Worm (Caenorhabditis elegans) whole organism, L1 larva: ENCODE results near the gene nhr-185.

Experiments
- F16B12.6 ChIP-seq: fragments of 150-350 bp; optimal IDR thresholded peaks from 2 replicates; lab custom pipeline; 2014; ENCODE audit warnings: missing biosample characterization, missing genetic modification characterization
- aly-2 ChIP-seq: fragments of 150-350 bp; optimal IDR thresholded peaks from 2 replicates; lab custom pipeline; 2014; ENCODE audit warnings: missing biosample characterization, missing genetic modification characterization
- ceh-63 ChIP-seq: fragments of 200-800 bp; sonication (Bioruptor generic); optimal IDR thresholded peaks from 2 replicates; lab custom pipeline; 2018; ENCODE audit warnings: mild to moderate bottlenecking, missing genetic modification characterization, missing compliant biosample characterization
- ceh-8 ChIP-seq: fragments of 200-800 bp; sonication (Bioruptor generic); optimal IDR thresholded peaks from 2 replicates; lab custom pipeline; 2018; ENCODE audit warnings: mild to moderate bottlenecking, missing genetic modification characterization, moderate library complexity, missing compliant biosample characterization
- ceh-82 ChIP-seq, 3 experiments: fragments of 150-350 bp in 1 of 3; sonication (generic microtip) in 2 of 3; optimal IDR thresholded peaks; 2 replicates each; lab custom pipeline; 2014 to 2017; ENCODE audit warnings: missing biosample characterization in 3 of 3, missing genetic modification characterization in 3 of 3
- dsc-1 ChIP-seq: sonication (generic microtip); optimal IDR thresholded peaks from 2 replicates; lab custom pipeline; 2016; ENCODE audit warnings: mild to moderate bottlenecking, missing genetic modification characterization, missing compliant biosample characterization
- efl-1 ChIP-seq, 4 experiments: fragments of 150-350 bp; optimal IDR thresholded peaks in 3 of 4; peaks in 1 of 4; 1 replicate in 1 of 4; 2 replicates in 3 of 4; lab custom pipeline; 2014; ENCODE audit warnings: missing biosample characterization in 2 of 4, missing genetic modification characterization in 2 of 4, missing genetic modification reagents in 2 of 4
- egl-13 ChIP-seq: sonication (generic microtip); optimal IDR thresholded peaks from 2 replicates; lab custom pipeline; 2016; ENCODE audit warnings: missing genotype, missing genetic modification reagents, missing genetic modification characterization, missing compliant biosample characterization
- elt-2 ChIP-seq: sonication (generic microtip); optimal IDR thresholded peaks from 2 replicates; lab custom pipeline; 2016; ENCODE audit warnings: missing genetic modification characterization, mild to moderate bottlenecking, inconsistent platforms, missing compliant biosample characterization, missing genetic modification reagents
- ets-5 ChIP-seq: fragments of 200-800 bp; sonication (Bioruptor generic); IDR thresholded peaks from 2 replicates; pipeline ENCODE4 v1.3.6; 2022; ENCODE audit warnings: missing genetic modification characterization, missing compliant biosample characterization
- fkh-10 ChIP-seq: sonication (generic microtip); optimal IDR thresholded peaks from 2 replicates; lab custom pipeline; 2017; ENCODE audit warnings: missing biosample characterization, missing genetic modification reagents, missing genetic modification characterization
- fkh-8 ChIP-seq: sonication (generic microtip); optimal IDR thresholded peaks from 2 replicates; lab custom pipeline; 2016; ENCODE audit warnings: mild to moderate bottlenecking, missing genetic modification characterization, missing compliant biosample characterization
- fos-1 ChIP-seq: fragments of 150-350 bp; optimal IDR thresholded peaks from 2 replicates; lab custom pipeline; 2014; ENCODE audit warnings: missing biosample characterization, missing genetic modification characterization
- hlh-4 ChIP-seq: sonication (generic microtip); optimal IDR thresholded peaks from 2 replicates; lab custom pipeline; 2016; ENCODE audit warnings: mild to moderate bottlenecking, missing genetic modification characterization, missing compliant biosample characterization
- irx-1 ChIP-seq: sonication (generic microtip); optimal IDR thresholded peaks from 2 replicates; lab custom pipeline; 2016; ENCODE audit warnings: missing genetic modification characterization, missing compliant biosample characterization
- isw-1 ChIP-seq: fragments of 200-800 bp; sonication (Bioruptor generic); IDR thresholded peaks from 2 replicates; pipeline ENCODE4 v1.3.6; 2022; ENCODE audit warnings: missing genetic modification characterization, missing compliant biosample characterization
- lin-13 ChIP-seq: fragments of 150-350 bp; optimal IDR thresholded peaks from 2 replicates; lab custom pipeline; 2014; ENCODE audit warnings: missing biosample characterization, missing genetic modification reagents, missing genetic modification characterization
- lin-14 ChIP-seq: fragments of 200-800 bp; sonication (Bioruptor generic); optimal IDR thresholded peaks from 2 replicates; lab custom pipeline; 2018; ENCODE audit warnings: mild to moderate bottlenecking, missing genetic modification characterization, moderate library complexity, missing compliant biosample characterization
- lsy-2 ChIP-seq, 2 experiments: fragments of 150-350 bp; optimal IDR thresholded peaks; 2 replicates each; lab custom pipeline; 2014; ENCODE audit warnings: missing biosample characterization in 2 of 2, missing genetic modification characterization in 2 of 2
- mdl-1 ChIP-seq, 2 experiments: fragments of 150-350 bp; optimal IDR thresholded peaks; 2 replicates each; lab custom pipeline; 2014 to 2017; ENCODE audit warnings: missing biosample characterization in 2 of 2, missing genetic modification characterization in 2 of 2, inconsistent platforms in 1 of 2
- nhr-11 ChIP-seq: fragments of 150-350 bp; optimal IDR thresholded peaks from 2 replicates; lab custom pipeline; 2014; ENCODE audit warnings: missing biosample characterization, missing genetic modification characterization
- nhr-12 ChIP-seq: sonication (generic microtip); optimal IDR thresholded peaks from 2 replicates; lab custom pipeline; 2017; ENCODE audit warnings: missing biosample characterization, missing genetic modification characterization
- nhr-19 ChIP-seq: fragments of 200-800 bp; sonication (Bioruptor generic); conservative IDR thresholded peaks from 2 replicates; pipeline ENCODE4 v1.3.6; 2022; ENCODE audit warnings: missing genetic modification characterization, missing compliant biosample characterization
- nhr-20 ChIP-seq: sonication (generic microtip); optimal IDR thresholded peaks from 2 replicates; lab custom pipeline; 2016; ENCODE audit warnings: mild to moderate bottlenecking, missing genetic modification characterization, missing compliant biosample characterization
- nhr-47 ChIP-seq: sonication (generic microtip); optimal IDR thresholded peaks from 2 replicates; lab custom pipeline; 2016; ENCODE audit warnings: mild to moderate bottlenecking, missing genetic modification characterization, moderate library complexity, missing compliant biosample characterization
- nhr-71 ChIP-seq: sonication (generic microtip); optimal IDR thresholded peaks from 2 replicates; lab custom pipeline; 2016; ENCODE audit warnings: mild to moderate bottlenecking, missing genetic modification characterization, moderate library complexity, missing compliant biosample characterization
- nhr-84 ChIP-seq: sonication (generic microtip); optimal IDR thresholded peaks from 2 replicates; lab custom pipeline; 2017; ENCODE audit warnings: missing biosample characterization, missing genetic modification characterization
- pax-3 ChIP-seq: fragments of 200-800 bp; sonication (Bioruptor generic); optimal IDR thresholded peaks from 2 replicates; lab custom pipeline; 2018; ENCODE audit warnings: mild to moderate bottlenecking, missing genetic modification characterization, moderate library complexity, missing compliant biosample characterization
- rnt-1 ChIP-seq: sonication (generic microtip); optimal IDR thresholded peaks from 2 replicates; lab custom pipeline; 2016; ENCODE audit warnings: mild to moderate bottlenecking, missing genetic modification characterization, moderate library complexity, missing compliant biosample characterization
- snu-23 ChIP-seq: sonication (generic microtip); optimal IDR thresholded peaks from 2 replicates; lab custom pipeline; 2016; ENCODE audit warnings: missing genetic modification characterization, missing compliant biosample characterization
- sox-4 ChIP-seq: sonication (generic microtip); optimal IDR thresholded peaks from 2 replicates; lab custom pipeline; 2016; ENCODE audit warnings: missing genetic modification characterization, missing compliant biosample characterization
- swsn-7 ChIP-seq: sonication (generic microtip); optimal IDR thresholded peaks from 2 replicates; lab custom pipeline; 2016; ENCODE audit warnings: missing genetic modification characterization, missing compliant biosample characterization
- xbp-1 ChIP-seq: sonication (generic microtip); optimal IDR thresholded peaks from 2 replicates; lab custom pipeline; 2016; ENCODE audit warnings: missing genetic modification characterization, missing compliant biosample characterization

nhr-185 gene

ce11 chrV:3860123-3860522 is 13.0 kb upstream of the nhr-185 start, which contains the start of gene nhr-189:
TSS of gene nhr-189 (minus strand) at chrV:3860243.
- TF ChIP-seq mdl-1 (tag; optimal IDR thresholded peaks at IDR 0.05; lab: Kevin White, UChicago), result no peak
- TF ChIP-seq lin-13 (GFP tag; lab: Kevin White, UChicago), result no peak
- peak; percentile 62 for TF ChIP-seq dsc-1
- TF ChIP-seq nhr-71 (tag; lab: Kevin White, UChicago), result peak; percentile 32
- TF ChIP-seq fkh-8 (tag; lab: Kevin White, UChicago), result peak; percentile 69
- TF ChIP-seq hlh-4 (tag; lab: Kevin White, UChicago), result peak; percentile 18
- TF ChIP-seq ceh-63 (GFP tag; lab: Kevin White, UChicago), result no peak
- peak; percentile 12 for TF ChIP-seq nhr-47 (tag; lab: Kevin White, UChicago)
- TF ChIP-seq lsy-2 (tag; optimal IDR thresholded peaks at IDR 0.05; lab: Kevin White, UChicago), result no peak
- TF ChIP-seq, all 84 proteins: peak for 5

ce11 chrV:3857778-3858177 is 10.6 kb upstream of the nhr-185 start, which contains the start of gene nhr-188:
TSS of gene nhr-188 (minus strand) at chrV:3857861.
- TF ChIP-seq nhr-71 (tag; lab: Kevin White, UChicago), result peak; percentile 45
- TF ChIP-seq fkh-8 (tag; lab: Kevin White, UChicago), result peak; percentile 72
- no peak for TF ChIP-seq nhr-12 (tag; lab: Kevin White, UChicago)
- TF ChIP-seq aly-2 (tag; lab: Kevin White, UChicago), result no peak
- peak; percentile 86 for TF ChIP-seq dsc-1
- TF ChIP-seq nhr-47 (tag; lab: Kevin White, UChicago), result peak; percentile 43

ce11 chrV:3855916-3856315 is 8.7 kb upstream of the nhr-185 start:
- TF ChIP-seq nhr-20 (peak; percentile 48), dsc-1 (peak; percentile 93), F16B12.6 (tag; lab: Kevin White, UChicago) (no peak), pax-3 (tag; lab: Kevin White, UChicago) (peak; percentile 17), nhr-11 (peak; percentile 39), nhr-47 (tag; lab: Kevin White, UChicago) (peak; percentile 76), fkh-8 (tag; lab: Kevin White, UChicago) (peak; percentile 97), fos-1 (peak; percentile 29), sox-4 (peak; percentile 45), swsn-7 (peak; percentile 21), lsy-2 (tag; optimal IDR thresholded peaks at IDR 0.05; lab: Kevin White, UChicago) (peak in 1 of 2 experiments; percentile 37), ceh-82 (tag; optimal IDR thresholded peaks at IDR 0.05; lab: Kevin White, UChicago) (no peak), lin-14 (GFP tag; lab: Kevin White, UChicago) (peak; percentile 31), efl-1 (optimal IDR thresholded peaks at IDR 0.05; lab: Kevin White, UChicago) (no peak), efl-1 (GFP tag; optimal IDR thresholded peaks at IDR 0.05 in 1 of 2; lab: Kevin White, UChicago) (no peak), ceh-8 (peak; percentile 51), egl-13 (peak; percentile 41), nhr-84 (no peak), nhr-19 (GFP tag; lab: Robert Waterston, UW) (peak; percentile 18; the same call in 1 of the 2 replicates), nhr-71 (tag; lab: Kevin White, UChicago) (peak; percentile 78)

- TF ChIP-seq fkh-10 (GFP tag; lab: Kevin White, UChicago) (peak; percentile 6), efl-1 (optimal IDR thresholded peaks at IDR 0.05; lab: Kevin White, UChicago) (no peak), efl-1 (GFP tag; optimal IDR thresholded peaks at IDR 0.05 in 1 of 2; lab: Kevin White, UChicago) (peak in 1 of 2 experiments; percentile 76), ets-5 (no peak)
Measured at ce11 chrV:3854847-3855246, 7.7 kb upstream of the nhr-185 start, which contains the start of gene nhr-186. TSS of gene nhr-186 (minus strand) at chrV:3854947.

- TF ChIP-seq rnt-1 (tag; lab: Kevin White, UChicago) (no peak), xbp-1 (tag; lab: Kevin White, UChicago) (no peak), snu-23 (GFP tag; lab: Kevin White, UChicago) (no peak), isw-1 (no peak), lin-13 (GFP tag; lab: Kevin White, UChicago) (no peak), irx-1 (no peak), elt-2 (tag; lab: Kevin White, UChicago) (peak; percentile 76)
Measured at ce11 chrV:3851760-3852159, 4.6 kb upstream of the nhr-185 start.
